Worm (Caenorhabditis elegans): ENCODE results near the gene lst-5.

- TF ChIP-seq skn-1 (tag; optimal IDR thresholded peaks at IDR 0.05), result no peak
- TF ChIP-seq lim-7 (GFP tag; IDR thresholded peaks at IDR 0.05), result no peak
- no peak for TF ChIP-seq aly-2 (tag; optimal IDR thresholded peaks at IDR 0.05)
- TF ChIP-seq nhr-76 (tag; optimal IDR thresholded peaks at IDR 0.05), result no peak
- TF ChIP-seq lsy-2 (tag; optimal IDR thresholded peaks at IDR 0.05), result no peak
- TF ChIP-seq Y5F2A.4 (GFP tag; optimal IDR thresholded peaks at IDR 0.05), result no peak
- peak in 1 of 2 experiments; percentile 77 for TF ChIP-seq unc-62 (GFP tag; optimal IDR thresholded peaks at IDR 0.05 in 1 of 2)
- TF ChIP-seq unc-62 (tag; optimal IDR thresholded peaks at IDR 0.05), result no peak
- no peak for TF ChIP-seq fos-1 (tag; optimal IDR thresholded peaks at IDR 0.05)
- TF ChIP-seq mdl-1 (tag; optimal IDR thresholded peaks at IDR 0.05), result peak in 1 of 2 experiments; percentile 68
- TF ChIP-seq nhr-77 (tag; optimal IDR thresholded peaks at IDR 0.05), result peak; percentile 68
- no peak for TF ChIP-seq nhr-25 (tag; optimal IDR thresholded peaks at IDR 0.05; ENCODE audit: borderline replicate concordance, insufficient read depth)
- TF ChIP-seq ceh-82 (tag; optimal IDR thresholded peaks at IDR 0.05), result no peak
Measured at ce11 chrII:7060202-7060601, 37.5 kb downstream of the lst-5 start.

All from whole organism, L4 larva.